Fruit fly (Drosophila melanogaster): ENCODE results near the gene msk.

Gene msk

dm6 chr3L:8137448-8137906 lies 21.5 kb downstream of the msk start, which contains the start of the genes Setx and mus301 (continued):
- TF ChIP-seq Dip2 (GFP tag; IDR thresholded peaks at IDR 0.05) (no peak), sima (GFP tag; optimal IDR thresholded peaks at IDR 0.05) (peak; percentile 52), Dip3 (GFP tag; optimal IDR thresholded peaks at IDR 0.05) (peak; percentile 91), row (GFP tag; IDR thresholded peaks at IDR 0.05) (peak; percentile 68), Ets97D (GFP tag; optimal IDR thresholded peaks at IDR 0.05) (peak; percentile 93), CG7987 (GFP tag; optimal IDR thresholded peaks at IDR 0.05) (peak; percentile 61), CG3726 (GFP tag; IDR thresholded peaks at IDR 0.05) (no peak), Oli (tag; optimal IDR thresholded peaks at IDR 0.05) (peak; percentile 55), Opbp (GFP tag; IDR thresholded peaks at IDR 0.05; ENCODE audit: partially characterized antibody) (peak; percentile 45; the same call in 1 of the 3 replicates), her (GFP tag; optimal IDR thresholded peaks at IDR 0.05) (peak; percentile 36), insv (GFP tag; optimal IDR thresholded peaks at IDR 0.05) (peak in 1 of 2 experiments; percentile 51), CG42726 (GFP tag; IDR thresholded peaks at IDR 0.05; ENCODE audit: partially characterized antibody) (no peak), CG5953 (GFP tag; IDR thresholded peaks at IDR 0.05) (no peak), Blimp-1 (GFP tag; optimal IDR thresholded peaks at IDR 0.05) (no peak), CG11398 (GFP tag; optimal IDR thresholded peaks at IDR 0.05) (peak; percentile 27), CG9817 (tag; optimal IDR thresholded peaks at IDR 0.05) (peak; percentile 86), CG34376 (GFP tag; optimal IDR thresholded peaks at IDR 0.05) (peak; percentile 41), Dfd (GFP tag; optimal IDR thresholded peaks at IDR 0.05) (no peak), fru (optimal IDR thresholded peaks at IDR 0.05) (no peak), bbx (GFP tag; IDR thresholded peaks at IDR 0.05; ENCODE audit: partially characterized antibody) (no peak), Dll (GFP tag; IDR thresholded peaks at IDR 0.05; ENCODE audit: partially characterized antibody) (0 out of 4 replicates have a peak, but pooled peaks have one; percentile 37), D (optimal IDR thresholded peaks at IDR 0.05) (no peak), D (GFP tag; optimal IDR thresholded peaks at IDR 0.05) (no peak), ind (GFP tag; optimal IDR thresholded peaks at IDR 0.05) (peak; percentile 81), toy (GFP tag; IDR thresholded peaks at IDR 0.05) (no peak), gcm (GFP tag; optimal IDR thresholded peaks at IDR 0.05) (no peak), CG31441 (GFP tag; IDR thresholded peaks at IDR 0.05) (no peak), sqz (GFP tag; optimal IDR thresholded peaks at IDR 0.05) (no peak), tap (tag; optimal IDR thresholded peaks at IDR 0.05) (no peak), CG13424 (tag; optimal IDR thresholded peaks at IDR 0.05) (peak; percentile 79), CG2199 (GFP tag; IDR thresholded peaks at IDR 0.05) (0 out of 3 replicates have a peak, but pooled peaks have one; percentile 20), scrt (GFP tag; optimal IDR thresholded peaks at IDR 0.05) (no peak), CG13123 (GFP tag; optimal IDR thresholded peaks at IDR 0.05) (peak; percentile 75), fd3F (GFP tag; optimal IDR thresholded peaks at IDR 0.05) (peak; percentile 63), Six4 (GFP tag; optimal IDR thresholded peaks at IDR 0.05) (peak; percentile 59), wdn (GFP tag; IDR thresholded peaks at IDR 0.05) (peak; percentile 66; the same call in 1 of the 2 replicates), Rfx (GFP tag; IDR thresholded peaks at IDR 0.05) (peak; percentile 89), stc (GFP tag; IDR thresholded peaks at IDR 0.05) (no peak), Gsc (GFP tag; IDR thresholded peaks at IDR 0.05) (0 out of 2 replicates have a peak, but pooled peaks have one; percentile 27), gce (GFP tag; IDR thresholded peaks at IDR 0.05) (no peak), CG15011 (GFP tag; optimal IDR thresholded peaks at IDR 0.05) (no peak), CG7372 (GFP tag; IDR thresholded peaks at IDR 0.05) (peak; percentile 80), en (GFP tag; optimal IDR thresholded peaks at IDR 0.05) (no peak), CG11695 (GFP tag; IDR thresholded peaks at IDR 0.05) (peak; percentile 59), CG10565 (GFP tag; optimal IDR thresholded peaks at IDR 0.05) (peak; percentile 48), Sox102F (GFP tag; optimal IDR thresholded peaks at IDR 0.05) (no peak), ranshi (GFP tag; IDR thresholded peaks at IDR 0.05) (peak; percentile 68; the same call in 1 of the 2 replicates), eyg (GFP tag; optimal IDR thresholded peaks at IDR 0.05) (no peak), CG14667 (GFP tag; IDR thresholded peaks at IDR 0.05) (peak; percentile 66), Xbp1 (GFP tag; optimal IDR thresholded peaks at IDR 0.05) (peak; percentile 90), CG18619 (GFP tag; optimal IDR thresholded peaks at IDR 0.05) (peak; percentile 77)

All from whole organism, embryonic.